Fruit fly (Drosophila melanogaster): ENCODE data around the gene CG12237.
A peak's percentile ranks its signal among the peaks of the same experiment; 100 is the strongest.

Gene CG12237

dm6 chrX:19683040-19683875 is 40.6 kb upstream of the CG12237 start, which contains the start of the genes dome and Ubqn (continued):
- TF ChIP-seq scrt (GFP tag; optimal IDR thresholded peaks at IDR 0.05) (peak; percentile 18), CG4404 (GFP tag; IDR thresholded peaks at IDR 0.05) (no peak), CG2875 (GFP tag; optimal IDR thresholded peaks at IDR 0.05) (no peak), Xrp1 (GFP tag; IDR thresholded peaks at IDR 0.05) (no peak), ranshi (GFP tag; IDR thresholded peaks at IDR 0.05) (no peak), sc (optimal IDR thresholded peaks at IDR 0.05) (no peak), sc (GFP tag; optimal IDR thresholded peaks at IDR 0.05) (no peak), ro (GFP tag; IDR thresholded peaks at IDR 0.05) (no peak), mam (GFP tag; optimal IDR thresholded peaks at IDR 0.05) (no peak), sd (tag; optimal IDR thresholded peaks at IDR 0.05) (no peak), lilli (GFP tag; optimal IDR thresholded peaks at IDR 0.05) (peak; percentile 31), salm (tag; optimal IDR thresholded peaks at IDR 0.05) (no peak), Ssrp (tag; optimal IDR thresholded peaks at IDR 0.05) (no peak), Rx (GFP tag; IDR thresholded peaks at IDR 0.05) (no peak), NfI (GFP tag; optimal IDR thresholded peaks at IDR 0.05) (no peak), tup (GFP tag; optimal IDR thresholded peaks at IDR 0.05) (no peak), ems (GFP tag; optimal IDR thresholded peaks at IDR 0.05) (no peak), Bteb2 (GFP tag; optimal IDR thresholded peaks at IDR 0.05) (no peak)

DNA sequence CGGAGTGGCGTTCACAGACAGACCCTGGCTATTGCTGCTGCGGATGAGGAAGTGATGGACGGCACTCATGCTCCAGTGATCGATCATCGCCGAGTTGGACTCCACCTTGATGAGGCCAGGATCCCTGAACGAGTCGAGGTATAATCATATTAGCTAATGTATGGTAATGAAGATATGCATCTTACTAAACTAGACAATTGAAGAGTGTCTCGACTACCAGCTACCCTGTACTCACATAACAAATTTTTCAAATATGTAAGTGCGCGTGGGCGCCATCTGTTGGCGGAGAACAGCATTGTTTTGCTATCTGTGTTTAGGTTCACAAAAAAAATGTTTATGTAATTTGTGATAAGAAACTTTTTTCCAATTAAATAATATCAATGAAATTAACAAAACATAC is 36.5 kb upstream of the CG12237 start:
- TF ChIP-seq Pdp1 (GFP tag; optimal IDR thresholded peaks at IDR 0.05): peak in 1 of 2 experiments; percentile 9
- peak; percentile 50; the same call in 1 of the 2 replicates for TF ChIP-seq tna (GFP tag; IDR thresholded peaks at IDR 0.05; ENCODE audit: partially characterized antibody)
- TF ChIP-seq nerfin-2 (GFP tag; IDR thresholded peaks at IDR 0.05; ENCODE audit: partially characterized antibody): peak; percentile 33; the same call in 1 of the 2 replicates
- TF ChIP-seq CG7556 (GFP tag; optimal IDR thresholded peaks at IDR 0.05): no peak
- no peak for TF ChIP-seq wor (GFP tag; IDR thresholded peaks at IDR 0.05)
- no peak for TF ChIP-seq CkIIα-i1 (GFP tag; IDR thresholded peaks at IDR 0.05)
- TF ChIP-seq CG13123 (GFP tag; optimal IDR thresholded peaks at IDR 0.05): no peak
- TF ChIP-seq CG12104 (GFP tag; optimal IDR thresholded peaks at IDR 0.05): no peak
- peak; percentile 19; the same call in 1 of the 2 replicates for TF ChIP-seq Bgb (GFP tag; IDR thresholded peaks at IDR 0.05; ENCODE audit: partially characterized antibody)
- peak; percentile 57; the same call in 1 of the 3 replicates for TF ChIP-seq hb (GFP tag; IDR thresholded peaks at IDR 0.05; ENCODE audit: partially characterized antibody)
- TF ChIP-seq Scr (GFP tag; IDR thresholded peaks at IDR 0.05; ENCODE audit: partially characterized antibody): peak; percentile 45
- TF ChIP-seq bbx (GFP tag; IDR thresholded peaks at IDR 0.05; ENCODE audit: partially characterized antibody): 0 out of 2 replicates have a peak, but pooled peaks have one; percentile 35
- peak; percentile 12; the same call in 1 of the 2 replicates for TF ChIP-seq inv (GFP tag; IDR thresholded peaks at IDR 0.05; ENCODE audit: partially characterized antibody)
- no peak for TF ChIP-seq CG12071 (GFP tag; optimal IDR thresholded peaks at IDR 0.05)
- TF ChIP-seq cato (GFP tag; optimal IDR thresholded peaks at IDR 0.05; ENCODE audit: borderline replicate concordance): no peak
- no peak for TF ChIP-seq sens (GFP tag)
- TF ChIP-seq CG6791 (GFP tag; IDR thresholded peaks at IDR 0.05; ENCODE audit: partially characterized antibody): peak; percentile 59; the same call in 1 of the 3 replicates
- TF ChIP-seq Trl (optimal IDR thresholded peaks at IDR 0.05): no peak
- no peak for TF ChIP-seq Trl (GFP tag; optimal IDR thresholded peaks at IDR 0.05)
- no peak for TF ChIP-seq CG3838 (GFP tag; optimal IDR thresholded peaks at IDR 0.05)
- TF ChIP-seq CG9876 (GFP tag; optimal IDR thresholded peaks at IDR 0.05): no peak
- TF ChIP-seq ato (GFP tag; IDR thresholded peaks at IDR 0.05; ENCODE audit: partially characterized antibody): peak; percentile 16; the same call in 1 of the 2 replicates
- peak; percentile 13; the same call in 1 of the 3 replicates for TF ChIP-seq CG7963 (GFP tag; IDR thresholded peaks at IDR 0.05; ENCODE audit: partially characterized antibody)
- TF ChIP-seq CG16813 (GFP tag; IDR thresholded peaks at IDR 0.05; ENCODE audit: partially characterized antibody): peak; percentile 61
- TF ChIP-seq mld (GFP tag; IDR thresholded peaks at IDR 0.05; ENCODE audit: partially characterized antibody): 0 out of 3 replicates have a peak, but pooled peaks have one; percentile 17
- TF ChIP-seq vnd (GFP tag; IDR thresholded peaks at IDR 0.05; ENCODE audit: partially characterized antibody): 0 out of 3 replicates have a peak, but pooled peaks have one; percentile 43
- no peak for TF ChIP-seq disco-r (GFP tag; optimal IDR thresholded peaks at IDR 0.05)
- no peak for TF ChIP-seq aop (GFP tag; IDR thresholded peaks at IDR 0.05)
- TF ChIP-seq sob (GFP tag; IDR thresholded peaks at IDR 0.05): no peak
- peak; percentile 86 for TF ChIP-seq CTCF (GFP tag; optimal IDR thresholded peaks at IDR 0.05)

Data from whole organism, embryonic.